1 fruit fly cellular context compared by ENCODE assay signal in genomic region chr3R:16234298-16234697, dm6.
A peak's percentile ranks its signal among the peaks of the same experiment; 100 is the strongest.
TF ChIP-seq lines count a peak whose summit lies in the region.

No protein-coding gene starts in this region.

TF ChIP-seq in whole organism, embryonic, 481 proteins besides CTCF, POLR2A, EP300 and RAD21 (continued from another document):
- TF ChIP-seq oc (tag; optimal IDR thresholded peaks at IDR 0.05; lab: Kevin White, UChicago) (peak; percentile 4), lola (GFP tag; optimal IDR thresholded peaks at IDR 0.05; lab: Kevin White, UChicago) (no peak), CG5180 (GFP tag; optimal IDR thresholded peaks at IDR 0.05; lab: Kevin White, UChicago) (peak; percentile 2), nau (GFP tag; optimal IDR thresholded peaks at IDR 0.05; lab: Kevin White, UChicago) (peak; percentile 24), CG12769 (tag; optimal IDR thresholded peaks at IDR 0.05; lab: Kevin White, UChicago) (peak; percentile 96), CG14667 (GFP tag; IDR thresholded peaks at IDR 0.05; lab: Robert Waterston, UW) (no peak), dati (GFP tag; IDR thresholded peaks at IDR 0.05; lab: Robert Waterston, UW) (no peak), CG6272 (GFP tag; IDR thresholded peaks at IDR 0.05; lab: Robert Waterston, UW) (no peak), pfk (GFP tag; optimal IDR thresholded peaks at IDR 0.05; lab: Kevin White, UChicago) (peak; percentile 49), CG4820 (GFP tag; optimal IDR thresholded peaks at IDR 0.05; lab: Kevin White, UChicago) (no peak), cg (GFP tag; optimal IDR thresholded peaks at IDR 0.05; lab: Kevin White, UChicago) (peak; percentile 16), mirr (GFP tag; optimal IDR thresholded peaks at IDR 0.05; lab: Kevin White, UChicago) (no peak), CG2712 (tag; optimal IDR thresholded peaks at IDR 0.05; lab: Kevin White, UChicago) (no peak), Deaf1 (tag; optimal IDR thresholded peaks at IDR 0.05; lab: Kevin White, UChicago) (peak; percentile 74), Jarid2 (GFP tag; optimal IDR thresholded peaks at IDR 0.05; lab: Kevin White, UChicago) (peak; percentile 35), Trl (optimal IDR thresholded peaks at IDR 0.05; lab: Kevin White, UChicago) (no peak), Trl (GFP tag; optimal IDR thresholded peaks at IDR 0.05; lab: Kevin White, UChicago) (no peak), Mrtf (GFP tag; IDR thresholded peaks at IDR 0.05; lab: Robert Waterston, UW) (no peak)
